Worm (Caenorhabditis elegans): ENCODE measurements around the gene K02F6.4.

The K02F6.4 gene

ce11 chrII:2570384-2570964, 32.2 kb downstream of the K02F6.4 start:
- TF ChIP-seq mdl-1 (tag; optimal IDR thresholded peaks at IDR 0.05): peak; percentile 1 to 25

- no peak for TF ChIP-seq nhr-12 (tag; optimal IDR thresholded peaks at IDR 0.05)
- TF ChIP-seq dmd-4 (tag; optimal IDR thresholded peaks at IDR 0.05): no peak
- TF ChIP-seq nhr-129 (tag; optimal IDR thresholded peaks at IDR 0.05): no peak
- no peak for TF ChIP-seq lsy-2 (tag; optimal IDR thresholded peaks at IDR 0.05)
- TF ChIP-seq aly-2 (tag; optimal IDR thresholded peaks at IDR 0.05): no peak
- no peak for TF ChIP-seq Y55F3AM.14 (GFP tag; optimal IDR thresholded peaks at IDR 0.05)
- TF ChIP-seq F13H6.1 (tag; optimal IDR thresholded peaks at IDR 0.05): no peak
- TF ChIP-seq nhr-77 (tag; optimal IDR thresholded peaks at IDR 0.05): no peak
- no peak for TF ChIP-seq sem-4 (tag; optimal IDR thresholded peaks at IDR 0.05)
- no peak for TF ChIP-seq lin-39 (tag; optimal IDR thresholded peaks at IDR 0.05)
- TF ChIP-seq nhr-11 (tag; optimal IDR thresholded peaks at IDR 0.05): no peak
Observed at ce11 chrII:2578216-2578615, 39.9 kb downstream of the K02F6.4 start.

ce11 chrII:2583044-2583443, 44.8 kb downstream of the K02F6.4 start, which contains the start of gene sri-74:
sri-74 (minus strand) TSS chrII:2583144.
- TF ChIP-seq nhr-25 (tag; optimal IDR thresholded peaks at IDR 0.05): no peak
- no peak for TF ChIP-seq lin-11 (tag; optimal IDR thresholded peaks at IDR 0.05)
- no peak for TF ChIP-seq ZK546.5 (tag; optimal IDR thresholded peaks at IDR 0.05)
- TF ChIP-seq Y55F3AM.14 (GFP tag; optimal IDR thresholded peaks at IDR 0.05): no peak
- no peak for TF ChIP-seq snpc-4 (tag; optimal IDR thresholded peaks at IDR 0.05)
- TF ChIP-seq nhr-6 (tag; optimal IDR thresholded peaks at IDR 0.05): no peak
- no peak for TF ChIP-seq skn-1 (tag; optimal IDR thresholded peaks at IDR 0.05)
- TF ChIP-seq ceh-82 (tag; optimal IDR thresholded peaks at IDR 0.05): no peak
- TF ChIP-seq mbf-1 (tag; optimal IDR thresholded peaks at IDR 0.05): no peak
- TF ChIP-seq nhr-10 (tag; optimal IDR thresholded peaks at IDR 0.05): no peak

DNA sequence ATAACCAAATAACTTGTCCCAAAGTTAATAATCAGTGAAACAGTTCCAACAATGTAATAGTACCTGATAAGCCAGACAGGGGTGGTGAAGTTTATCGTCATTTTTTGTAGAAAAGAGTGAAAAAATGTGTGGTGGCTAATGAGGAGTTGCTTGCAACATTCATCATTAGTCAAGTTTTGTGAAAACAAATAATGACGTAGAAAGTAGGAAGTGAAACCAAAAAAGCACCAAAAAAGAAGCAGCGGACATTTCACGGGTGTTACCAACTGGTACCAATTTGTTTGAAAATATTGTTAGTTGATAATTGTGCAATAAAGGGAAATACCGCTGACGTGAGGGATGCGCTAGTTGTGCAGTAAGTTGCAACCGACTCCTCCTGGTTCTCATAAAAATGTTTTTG, 47.2 kb downstream of the K02F6.4 start, which contains the start of gene sri-36:
sri-36 (minus strand) TSS at position 101 of the 400 bp plus-strand sequence.
- TF ChIP-seq aly-2 (tag; optimal IDR thresholded peaks at IDR 0.05) (no peak), lsy-2 (tag; optimal IDR thresholded peaks at IDR 0.05) (no peak), sma-3 (GFP tag; optimal IDR thresholded peaks at IDR 0.05) (no peak)

ce11 chrII:2586861-2587554, 48.7 kb downstream of the K02F6.4 start, which contains the start of the genes F33H12.7 and sri-39:
F33H12.7 (minus strand) TSS chrII:2586911.
sri-39 (plus strand) TSS chrII:2587504.
- TF ChIP-seq crh-2 (tag; optimal IDR thresholded peaks at IDR 0.05): peak; percentile 47
- TF ChIP-seq sma-9 (GFP tag; optimal IDR thresholded peaks at IDR 0.05): peak; percentile 42
- TF ChIP-seq sma-9 (tag; optimal IDR thresholded peaks at IDR 0.05): no peak
- TF ChIP-seq ztf-4 (tag; optimal IDR thresholded peaks at IDR 0.05): no peak
- TF ChIP-seq gmeb-1 (tag; optimal IDR thresholded peaks at IDR 0.05): peak; percentile 3
- TF ChIP-seq ztf-11 (tag; optimal IDR thresholded peaks at IDR 0.05): no peak
- no peak for TF ChIP-seq elt-1 (tag; optimal IDR thresholded peaks at IDR 0.05)
- peak; percentile 89 for TF ChIP-seq fos-1 (tag; optimal IDR thresholded peaks at IDR 0.05)
- TF ChIP-seq unc-39 (tag; optimal IDR thresholded peaks at IDR 0.05): no peak
